Fruit fly (Drosophila melanogaster) whole organism: Measurements from ENCODE around the gene CG9222.

Experiments used
- Dll ChIP-seq: fragments of >200 bp; optimal IDR thresholded peaks from 2 replicates; lab custom pipeline; 2017
- EcR ChIP-seq, 2 experiments: fragments of >200 bp; optimal IDR thresholded peaks; 2 replicates each; lab custom pipeline; 2017; ENCODE audit warnings: missing biosample characterization in 2 of 2, missing genetic modification characterization in 2 of 2, missing genetic modification reagents in 2 of 2
- pan ChIP-seq: fragments of >200 bp; optimal IDR thresholded peaks from 2 replicates; lab custom pipeline; 2017
- psq ChIP-seq: fragments of >200 bp; optimal IDR thresholded peaks from 2 replicates; lab custom pipeline; 2017
- usp ChIP-seq: fragments of >200 bp; optimal IDR thresholded peaks from 2 replicates; lab custom pipeline; 2017; ENCODE audit warnings: missing biosample characterization, missing genetic modification characterization, mixed read lengths

DNA sequence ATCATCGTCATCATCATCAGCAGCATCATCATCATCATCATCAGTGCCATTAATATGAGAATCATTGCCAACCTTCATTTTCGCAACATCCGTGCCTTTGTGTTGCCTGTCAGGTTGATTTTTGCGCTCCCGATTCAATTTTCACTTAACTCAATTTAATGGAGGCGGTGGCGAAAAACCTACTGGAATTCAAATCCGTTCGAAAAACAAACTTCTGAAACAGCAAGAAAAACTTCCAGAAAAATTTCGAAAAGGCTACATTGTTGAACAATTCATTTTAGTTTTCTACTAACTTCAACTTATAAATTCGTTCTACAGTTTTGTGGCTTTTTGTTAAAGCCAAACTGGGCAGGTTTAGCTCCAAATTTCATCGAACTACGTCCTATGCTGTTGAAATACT is 8.3 kb downstream of the CG9222 start, which contains the start of gene CG13991:
- TF ChIP-seq Dll, result no peak
- no peak for TF ChIP-seq pan
- TF ChIP-seq EcR (GFP tag; optimal IDR thresholded peaks at IDR 0.05; lab: Kevin White, UChicago), result no peak
- TF ChIP-seq psq, result no peak
- TF ChIP-seq usp, result no peak
